Worm (Caenorhabditis elegans) whole organism, mixed stage, embryonic: ENCODE results near the gene ttr-51.

Source experiments
- M03D4.4 ChIP-seq: sonication (generic microtip); optimal IDR thresholded peaks from 2 replicates; lab custom pipeline; 2017; ENCODE audit warnings: mild to moderate bottlenecking, missing genetic modification characterization, missing compliant biosample characterization
- bed-3 ChIP-seq: fragments of 200-800 bp; sonication (Bioruptor generic); optimal IDR thresholded peaks from 3 replicates; lab custom pipeline; 2018; ENCODE audit warnings: mild to moderate bottlenecking, missing genetic modification characterization, moderate library complexity, missing compliant biosample characterization
- blmp-1 ChIP-seq: fragments of 150-350 bp; optimal IDR thresholded peaks from 2 replicates; lab custom pipeline; 2014; ENCODE audit warnings: missing biosample characterization, missing genetic modification characterization
- ceh-39 ChIP-seq: fragments of 150-350 bp; optimal IDR thresholded peaks from 2 replicates; lab custom pipeline; 2014; ENCODE audit warnings: missing biosample characterization, missing genetic modification characterization
- ceh-43 ChIP-seq: fragments of 200-800 bp; sonication (Bioruptor generic); optimal IDR thresholded peaks from 2 replicates; lab custom pipeline; 2018; ENCODE audit warnings: mild to moderate bottlenecking, missing genetic modification characterization, moderate library complexity, missing compliant biosample characterization
- ceh-83 ChIP-seq: fragments of 200-800 bp; sonication (Bioruptor generic); optimal IDR thresholded peaks from 2 replicates; lab custom pipeline; 2018; ENCODE audit warnings: mild to moderate bottlenecking, missing genetic modification characterization, missing compliant biosample characterization
- ces-1 ChIP-seq: fragments of 150-350 bp; optimal IDR thresholded peaks from 2 replicates; lab custom pipeline; 2014; ENCODE audit warnings: missing biosample characterization, missing genetic modification reagents, missing genetic modification characterization
- cnd-1 ChIP-seq: fragments of 200-800 bp; sonication (Bioruptor generic); optimal IDR thresholded peaks from 2 replicates; lab custom pipeline; 2018; ENCODE audit warnings: mild to moderate bottlenecking, missing genetic modification characterization, missing compliant biosample characterization
- drap-1 ChIP-seq: fragments of 200-800 bp; sonication (Bioruptor generic); optimal IDR thresholded peaks from 3 replicates; lab custom pipeline; 2018; ENCODE audit warnings: mild to moderate bottlenecking, missing genetic modification characterization, missing compliant biosample characterization
- elt-1 ChIP-seq: sonication (generic microtip); optimal IDR thresholded peaks from 2 replicates; lab custom pipeline; 2017; ENCODE audit warnings: missing genetic modification characterization, mild to moderate bottlenecking, missing compliant biosample characterization, antibody characterized with exemption, moderate library complexity, borderline replicate concordance; ENCODE audit not compliant: insufficient read depth
- elt-3 ChIP-seq: fragments of 150-350 bp; optimal IDR thresholded peaks from 2 replicates; lab custom pipeline; 2014; ENCODE audit warnings: missing biosample characterization, missing genetic modification characterization
- flh-1 ChIP-seq: fragments of 200-800 bp; sonication (Bioruptor generic); optimal IDR thresholded peaks from 2 replicates; lab custom pipeline; 2018; ENCODE audit warnings: mild to moderate bottlenecking, missing genetic modification characterization, moderate library complexity, missing compliant biosample characterization
- ham-2 ChIP-seq: fragments of 200-800 bp; sonication (Bioruptor generic); optimal IDR thresholded peaks from 2 replicates; lab custom pipeline; 2018; ENCODE audit warnings: mild to moderate bottlenecking, missing genetic modification characterization, missing compliant biosample characterization
- hlh-1 ChIP-seq: fragments of 150-350 bp; optimal IDR thresholded peaks from 2 replicates; lab custom pipeline; 2014; ENCODE audit warnings: missing biosample characterization, missing genetic modification reagents, missing genetic modification characterization
- lin-13 ChIP-seq: fragments of 150-350 bp; optimal IDR thresholded peaks from 2 replicates; lab custom pipeline; 2014; ENCODE audit warnings: missing biosample characterization, missing genetic modification characterization
- lin-32 ChIP-seq: fragments of 200-800 bp; sonication (Bioruptor generic); optimal IDR thresholded peaks from 2 replicates; lab custom pipeline; 2018; ENCODE audit warnings: mild to moderate bottlenecking, missing genetic modification characterization, missing compliant biosample characterization
- lsy-2 ChIP-seq: fragments of 150-350 bp; optimal IDR thresholded peaks from 2 replicates; lab custom pipeline; 2014; ENCODE audit warnings: missing biosample characterization, missing genetic modification characterization
- mab-5 ChIP-seq: fragments of 150-350 bp; optimal IDR thresholded peaks from 2 replicates; lab custom pipeline; 2014; ENCODE audit warnings: missing biosample characterization, missing genetic modification characterization
- mep-1 ChIP-seq: fragments of 150-350 bp; optimal IDR thresholded peaks from 2 replicates; lab custom pipeline; 2017; ENCODE audit warnings: missing biosample characterization, missing genetic modification reagents, missing genetic modification characterization, inconsistent platforms
- mls-2 ChIP-seq: sonication (generic microtip); optimal IDR thresholded peaks from 2 replicates; lab custom pipeline; 2016; ENCODE audit warnings: mild to moderate bottlenecking, missing genetic modification characterization, moderate library complexity, missing compliant biosample characterization
- nhr-12 ChIP-seq: fragments of 150-350 bp; optimal IDR thresholded peaks from 2 replicates; lab custom pipeline; 2014; ENCODE audit warnings: missing biosample characterization, missing genetic modification characterization
- nhr-2 ChIP-seq: fragments of 150-350 bp; optimal IDR thresholded peaks from 2 replicates; lab custom pipeline; 2014; ENCODE audit warnings: missing biosample characterization, missing genetic modification characterization
- nhr-237 ChIP-seq: fragments of 150-350 bp; optimal IDR thresholded peaks from 2 replicates; lab custom pipeline; 2014; ENCODE audit warnings: missing biosample characterization, missing genetic modification characterization
- nhr-28 ChIP-seq: fragments of 150-350 bp; optimal IDR thresholded peaks from 2 replicates; lab custom pipeline; 2014; ENCODE audit warnings: missing biosample characterization, missing genetic modification characterization
- nhr-76 ChIP-seq: sonication (generic microtip); optimal IDR thresholded peaks from 2 replicates; lab custom pipeline; 2017; ENCODE audit warnings: missing biosample characterization, missing genetic modification characterization
- pha-4 ChIP-seq: fragments of 150-350 bp; optimal IDR thresholded peaks from 2 replicates; lab custom pipeline; 2018; ENCODE audit warnings: missing biosample characterization, missing genetic modification reagents, missing genetic modification characterization
- sem-2 ChIP-seq: fragments of 200-800 bp; sonication (Bioruptor generic); optimal IDR thresholded peaks from 2 replicates; lab custom pipeline; 2018; ENCODE audit warnings: mild to moderate bottlenecking, missing genetic modification characterization, missing compliant biosample characterization
- snpc-4 ChIP-seq: fragments of 150-350 bp; optimal IDR thresholded peaks from 2 replicates; lab custom pipeline; 2014; ENCODE audit warnings: missing biosample characterization, missing genetic modification characterization
- sptf-1 ChIP-seq: sonication (generic microtip); optimal IDR thresholded peaks from 2 replicates; lab custom pipeline; 2017; ENCODE audit warnings: mild to moderate bottlenecking, missing genetic modification characterization, moderate library complexity, missing compliant biosample characterization
- tbx-8 ChIP-seq: fragments of 200-800 bp; sonication (Bioruptor generic); optimal IDR thresholded peaks from 2 replicates; lab custom pipeline; 2018; ENCODE audit warnings: mild to moderate bottlenecking, missing genetic modification characterization, moderate library complexity, missing compliant biosample characterization
- unc-120 ChIP-seq: sonication (generic microtip); optimal IDR thresholded peaks from 2 replicates; lab custom pipeline; 2017; ENCODE audit warnings: missing genetic modification characterization, missing compliant biosample characterization; ENCODE audit not compliant: poor library complexity, severe bottlenecking
- unc-39 ChIP-seq: fragments of 150-350 bp; optimal IDR thresholded peaks from 2 replicates; lab custom pipeline; 2014; ENCODE audit warnings: missing biosample characterization, missing genetic modification characterization
- unc-62 ChIP-seq: fragments of 150-350 bp; optimal IDR thresholded peaks from 2 replicates; lab custom pipeline; 2014; ENCODE audit warnings: missing biosample characterization, missing genetic modification reagents, missing genetic modification characterization
- zip-8 ChIP-seq: fragments of 150-350 bp; optimal IDR thresholded peaks from 2 replicates; lab custom pipeline; 2014; ENCODE audit warnings: missing biosample characterization, missing genetic modification characterization
- ztf-11 ChIP-seq: fragments of 150-350 bp; optimal IDR thresholded peaks from 2 replicates; lab custom pipeline; 2014; ENCODE audit warnings: missing biosample characterization, missing genetic modification characterization

ttr-51 gene

ce11 chrIV:13252211-13252610 lies at the start of gene ttr-51:
Gene ttr-51 (minus strand): TSS chrIV:13252311.
- TF ChIP-seq drap-1 (GFP tag; lab: Kevin White, UChicago) (no peak), lin-13 (tag; lab: Kevin White, UChicago) (no peak), nhr-12 (tag; lab: Kevin White, UChicago) (no peak), ztf-11 (no peak), elt-3 (tag; lab: Kevin White, UChicago) (no peak), mls-2 (tag; lab: Kevin White, UChicago) (no peak), lsy-2 (tag; lab: Kevin White, UChicago) (no peak), unc-39 (tag; lab: Kevin White, UChicago) (no peak)

DNA sequence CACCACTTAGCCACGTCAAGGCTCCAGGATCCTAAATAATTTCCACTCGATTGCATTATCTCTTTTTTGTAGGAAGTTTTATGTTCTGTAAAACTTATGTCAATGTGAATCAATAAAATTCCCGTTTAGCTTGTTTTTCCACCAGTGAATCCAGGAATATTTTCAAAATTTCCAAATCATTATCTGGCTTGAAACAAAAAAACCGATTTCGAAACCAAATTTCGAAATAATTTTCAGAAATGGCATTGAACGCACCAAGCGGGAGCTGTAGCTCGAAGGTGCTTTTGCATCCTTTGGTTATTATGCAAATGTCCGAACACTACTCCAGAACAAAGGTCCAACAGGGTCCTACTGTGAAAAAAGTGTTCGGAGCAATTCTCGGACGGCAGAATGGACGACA lies 48.5 kb upstream of the ttr-51 start, which contains the start of gene csn-6:
TSS of gene csn-6 (plus strand) at position 234 of the 400 bp plus-strand sequence.
- no peak for TF ChIP-seq blmp-1
- no peak for TF ChIP-seq lin-32
- no peak for TF ChIP-seq unc-62 (GFP tag; lab: Kevin White, UChicago)
- no peak for TF ChIP-seq mab-5 (tag; lab: Kevin White, UChicago)
- TF ChIP-seq mls-2 (tag; lab: Kevin White, UChicago), result no peak
- no peak for TF ChIP-seq mep-1
- TF ChIP-seq cnd-1 (tag; lab: Kevin White, UChicago), result no peak
- no peak for TF ChIP-seq hlh-1 (tag; lab: Kevin White, UChicago)
- TF ChIP-seq zip-8 (tag; lab: Kevin White, UChicago), result no peak
- no peak for TF ChIP-seq ham-2 (GFP tag; lab: Kevin White, UChicago)
- no peak for TF ChIP-seq sptf-1
- TF ChIP-seq bed-3, result no peak
- no peak for TF ChIP-seq snpc-4 (tag; lab: Kevin White, UChicago)
- no peak for TF ChIP-seq nhr-76
- TF ChIP-seq nhr-12 (tag; lab: Kevin White, UChicago), result no peak
- TF ChIP-seq M03D4.4 (tag; lab: Kevin White, UChicago), result no peak

- TF ChIP-seq unc-39 (tag; lab: Kevin White, UChicago), result no peak
- TF ChIP-seq zip-8 (tag; lab: Kevin White, UChicago), result no peak
- TF ChIP-seq pha-4 (tag; lab: Kevin White, UChicago), result no peak
- no peak for TF ChIP-seq nhr-28 (tag; lab: Kevin White, UChicago)
Observed at ce11 chrIV:13300109-13300508, 48.0 kb upstream of the ttr-51 start, which contains the start of gene kdp-1. Gene kdp-1 (plus strand): TSS chrIV:13300188.

- TF ChIP-seq elt-3 (tag; lab: Kevin White, UChicago), result no peak
- no peak for TF ChIP-seq cnd-1 (tag; lab: Kevin White, UChicago)
- no peak for TF ChIP-seq mls-2 (tag; lab: Kevin White, UChicago)
- TF ChIP-seq nhr-2, result no peak
- TF ChIP-seq elt-1 (tag; lab: Kevin White, UChicago), result no peak
- TF ChIP-seq zip-8 (tag; lab: Kevin White, UChicago), result no peak
- TF ChIP-seq hlh-1 (tag; lab: Kevin White, UChicago), result no peak
- TF ChIP-seq mab-5 (tag; lab: Kevin White, UChicago), result no peak
- TF ChIP-seq, all 35 proteins: peak for 0
Observed at ce11 chrIV:13299648-13300047, 47.5 kb upstream of the ttr-51 start.

- TF ChIP-seq ces-1 (peak; percentile 99), drap-1 (GFP tag; lab: Kevin White, UChicago) (no peak), sem-2 (no peak), sptf-1 (peak; percentile 30), bed-3 (no peak), nhr-28 (tag; lab: Kevin White, UChicago) (no peak), pha-4 (tag; lab: Kevin White, UChicago) (peak; percentile 74), ceh-83 (GFP tag; lab: Kevin White, UChicago) (no peak), nhr-12 (tag; lab: Kevin White, UChicago) (no peak), mep-1 (peak; percentile 5), ceh-43 (GFP tag; lab: Kevin White, UChicago) (peak; percentile 37), elt-3 (tag; lab: Kevin White, UChicago) (no peak), cnd-1 (tag; lab: Kevin White, UChicago) (no peak), mab-5 (tag; lab: Kevin White, UChicago) (no peak), unc-39 (tag; lab: Kevin White, UChicago) (no peak), ceh-39 (peak; percentile 61), lsy-2 (tag; lab: Kevin White, UChicago) (peak; percentile 71), ham-2 (GFP tag; lab: Kevin White, UChicago) (no peak), lin-13 (tag; lab: Kevin White, UChicago) (no peak), ztf-11 (peak; percentile 11), unc-62 (GFP tag; lab: Kevin White, UChicago) (no peak), flh-1 (GFP tag; lab: Kevin White, UChicago) (no peak), elt-1 (tag; lab: Kevin White, UChicago) (no peak), M03D4.4 (tag; lab: Kevin White, UChicago) (no peak), zip-8 (tag; lab: Kevin White, UChicago) (no peak), nhr-237 (tag; lab: Kevin White, UChicago) (no peak), blmp-1 (no peak), mls-2 (tag; lab: Kevin White, UChicago) (peak; percentile 59), hlh-1 (tag; lab: Kevin White, UChicago) (no peak), nhr-76 (no peak), tbx-8 (GFP tag; lab: Kevin White, UChicago) (no peak), nhr-2 (no peak), snpc-4 (tag; lab: Kevin White, UChicago) (no peak), unc-120 (tag; lab: Kevin White, UChicago) (no peak), lin-32 (no peak)
Observed at ce11 chrIV:13297746-13298145, 45.6 kb upstream of the ttr-51 start, which contains the start of the genes Y67H2A.2 and micu-1. Gene Y67H2A.2 (minus strand): TSS chrIV:13297819. Gene micu-1 (plus strand): TSS chrIV:13297926.
